Worm (Caenorhabditis elegans): Measurements from ENCODE around the gene T24C4.3.

The T24C4.3 gene

DNA sequence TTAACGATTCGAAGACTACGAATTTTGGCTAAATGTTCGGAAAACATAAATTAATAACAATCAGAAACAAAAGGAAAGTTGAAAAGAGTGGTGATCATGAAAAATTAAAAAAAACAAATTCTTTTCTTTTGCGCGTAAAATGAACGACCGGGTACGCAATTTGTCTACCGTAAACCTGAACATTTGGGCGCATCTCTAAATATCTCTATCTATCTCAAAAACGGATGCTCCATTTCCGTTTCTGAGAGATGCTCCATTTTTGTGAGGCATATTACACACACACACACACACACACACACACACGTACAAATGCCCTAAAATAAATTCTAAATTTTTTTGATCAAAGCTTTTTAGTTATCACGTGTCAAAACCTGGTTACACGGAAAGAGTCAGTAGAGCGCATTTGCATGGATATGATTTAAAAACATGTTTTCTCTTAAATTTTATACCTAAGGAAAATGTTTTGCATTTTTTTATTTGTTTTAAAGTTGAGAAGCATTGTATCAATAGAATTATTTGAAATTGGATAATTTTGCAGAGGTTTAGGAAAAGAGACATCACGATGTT is 16.8 kb upstream of the T24C4.3 start:
- no peak for TF ChIP-seq dao-5 (tag; optimal IDR thresholded peaks at IDR 0.05)
- TF ChIP-seq W03F9.2 (tag; optimal IDR thresholded peaks at IDR 0.05), result no peak
- TF ChIP-seq him-1 (tag; optimal IDR thresholded peaks at IDR 0.05), result no peak

DNA sequence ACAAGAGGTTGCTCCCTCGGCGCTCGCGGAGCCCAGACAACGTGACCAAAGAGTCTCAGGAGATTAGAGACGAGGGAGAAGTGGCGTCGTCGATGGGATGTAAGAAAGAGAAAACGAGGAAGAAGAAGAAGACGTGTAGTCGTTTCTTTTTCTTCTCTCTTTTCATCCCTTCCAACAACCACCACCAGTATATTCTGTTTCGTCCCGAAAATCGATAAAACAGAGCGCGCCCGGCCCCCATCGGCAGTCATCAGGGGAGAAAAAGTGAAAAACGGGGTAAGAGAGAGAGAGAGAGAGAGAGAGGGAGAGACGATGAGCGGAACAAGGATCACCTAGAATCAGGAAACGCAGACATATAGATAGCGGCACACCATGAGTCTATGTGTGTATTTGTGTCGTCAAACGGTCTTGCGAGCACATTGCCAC is 15.6 kb upstream of the T24C4.3 start:
- TF ChIP-seq dao-5 (tag; optimal IDR thresholded peaks at IDR 0.05), result no peak
- TF ChIP-seq him-1 (tag; optimal IDR thresholded peaks at IDR 0.05), result peak; percentile 66
- TF ChIP-seq W03F9.2 (tag; optimal IDR thresholded peaks at IDR 0.05), result peak; percentile 14

DNA sequence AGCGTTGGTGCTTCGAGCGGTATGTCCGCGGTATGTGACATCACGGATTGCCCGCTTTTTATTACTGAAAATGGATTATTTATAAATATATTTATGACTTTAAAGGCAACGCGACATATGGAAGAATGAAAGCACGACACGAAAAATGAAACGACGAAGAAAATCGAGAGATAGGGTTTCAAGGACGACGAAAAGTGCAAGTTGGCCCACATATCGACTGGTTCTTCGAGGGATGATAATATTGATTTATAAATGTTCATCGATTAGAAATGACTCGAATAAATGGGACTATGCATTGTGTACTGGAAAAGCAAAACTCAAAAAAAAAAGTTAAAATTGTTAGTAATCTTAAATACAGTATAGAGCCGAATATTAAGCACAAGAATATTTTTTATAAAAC is 14.5 kb upstream of the T24C4.3 start, which contains the start of gene zer-1:
TSS of gene zer-1 (minus strand) at position 68 of the 400 bp plus-strand sequence.
- TF ChIP-seq him-1 (tag; optimal IDR thresholded peaks at IDR 0.05), result no peak
- TF ChIP-seq W03F9.2 (tag; optimal IDR thresholded peaks at IDR 0.05), result no peak
- TF ChIP-seq dao-5 (tag; optimal IDR thresholded peaks at IDR 0.05), result no peak

DNA sequence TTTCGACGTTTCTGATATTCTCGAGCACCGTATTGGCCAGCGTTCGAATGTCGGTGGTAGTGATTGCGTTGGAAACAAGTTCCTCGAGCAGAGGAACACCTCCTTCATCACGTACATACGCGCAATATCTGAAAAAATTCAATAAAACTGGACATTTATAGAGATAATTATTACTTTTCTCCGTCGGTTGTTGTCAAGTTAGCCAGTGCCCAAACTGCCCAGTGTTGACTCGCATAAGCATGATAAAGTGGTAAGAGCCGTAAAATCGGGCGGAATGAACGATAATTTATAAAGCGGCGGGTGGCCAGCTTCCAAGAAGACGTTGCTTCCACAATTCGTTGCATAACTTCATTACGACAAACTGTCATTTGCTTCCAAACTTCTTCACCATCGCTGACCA is 11.3 kb upstream of the T24C4.3 start:
- TF ChIP-seq W03F9.2 (tag; optimal IDR thresholded peaks at IDR 0.05) (no peak), dao-5 (tag; optimal IDR thresholded peaks at IDR 0.05) (no peak), him-1 (tag; optimal IDR thresholded peaks at IDR 0.05) (no peak)

DNA sequence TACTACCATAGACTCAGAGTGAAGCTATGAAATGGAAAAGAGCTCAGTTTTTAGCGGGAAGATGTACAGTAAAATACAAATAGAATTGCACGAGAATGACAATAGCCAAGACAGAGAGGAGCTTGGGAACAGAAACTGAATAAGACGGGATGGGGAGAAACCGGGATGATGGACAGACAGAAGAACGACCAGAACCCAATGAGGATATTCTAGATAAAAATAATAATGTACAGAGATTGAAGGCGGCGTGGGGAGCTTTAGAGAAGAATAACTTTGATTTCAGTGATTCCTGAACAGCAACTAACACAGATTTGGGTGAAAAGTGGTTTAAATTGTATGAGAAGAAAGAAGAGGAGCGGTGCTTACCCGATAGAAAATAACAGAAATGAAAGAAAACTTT is 9.2 kb upstream of the T24C4.3 start:
- TF ChIP-seq him-1 (tag; optimal IDR thresholded peaks at IDR 0.05), result no peak
- TF ChIP-seq dao-5 (tag; optimal IDR thresholded peaks at IDR 0.05), result peak; percentile 44

DNA sequence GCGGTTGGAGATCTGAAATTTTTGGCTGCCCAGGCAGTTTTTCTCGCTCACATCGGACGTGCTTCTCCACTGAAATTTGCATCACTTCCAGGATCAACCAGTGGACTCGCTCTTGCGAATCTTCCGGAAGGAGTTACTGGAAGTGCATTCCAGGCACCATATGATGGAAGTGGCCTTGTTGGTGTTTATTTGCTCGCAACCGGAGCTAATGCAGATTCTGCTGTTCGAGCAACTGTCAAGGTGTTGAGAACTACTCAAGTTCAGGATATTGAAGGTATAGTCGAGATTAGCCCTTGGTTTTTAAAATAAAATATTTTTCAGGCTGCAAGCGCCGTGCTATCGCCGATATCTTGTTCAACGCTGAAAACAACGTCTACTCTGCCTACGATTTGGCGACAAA is 8.6 kb upstream of the T24C4.3 start:
- TF ChIP-seq dao-5 (tag; optimal IDR thresholded peaks at IDR 0.05) (no peak), him-1 (tag; optimal IDR thresholded peaks at IDR 0.05) (no peak), W03F9.2 (tag; optimal IDR thresholded peaks at IDR 0.05) (no peak)

DNA sequence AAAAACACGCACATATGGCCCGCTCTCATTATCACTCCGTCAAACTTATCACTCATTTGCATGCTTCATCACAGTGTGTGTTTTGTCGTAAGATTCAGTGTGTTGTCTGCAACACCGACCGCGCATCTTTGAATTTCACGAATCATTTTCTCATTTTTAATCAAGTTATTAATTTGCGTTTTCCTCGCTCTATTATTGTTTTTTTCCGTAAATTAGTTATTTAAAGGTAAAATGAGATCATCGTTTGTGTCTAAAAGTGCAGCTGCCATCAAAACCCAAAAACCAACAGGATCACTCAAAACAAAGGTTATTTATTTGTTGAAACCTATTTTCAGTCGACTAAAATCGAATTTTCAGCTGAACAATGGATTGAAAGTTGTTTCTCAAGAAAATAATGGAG is 7.4 kb upstream of the T24C4.3 start, which contains the start of the genes T24C4.5 and ucr-2.3:
TSS of gene T24C4.5 (minus strand) at position 101 of the 400 bp plus-strand sequence.
TSS of gene ucr-2.3 (plus strand) at position 227 of the 400 bp plus-strand sequence.
- TF ChIP-seq W03F9.2 (tag; optimal IDR thresholded peaks at IDR 0.05), result no peak

DNA sequence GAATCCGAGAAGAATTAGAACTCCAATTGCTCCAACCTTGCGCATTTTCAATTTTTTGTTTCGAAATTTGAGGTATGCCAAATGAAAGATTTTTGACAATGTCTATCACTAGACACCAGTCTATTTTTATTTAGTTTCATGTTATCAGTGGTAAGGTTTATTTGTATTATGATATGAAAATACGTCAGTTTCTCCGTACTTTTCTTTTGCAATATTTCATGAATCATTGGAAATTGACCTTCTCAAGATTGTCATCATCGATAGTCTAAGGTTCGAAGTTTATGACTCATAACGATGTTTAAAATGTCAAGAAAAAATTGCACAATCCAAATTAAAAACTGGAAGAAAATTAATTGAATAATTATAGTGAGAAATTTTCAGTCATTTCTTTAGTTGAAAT is 1.2 kb upstream of the T24C4.3 start, which contains the start of gene clc-19:
TSS of gene clc-19 (minus strand) at position 135 of the 400 bp plus-strand sequence.
- TF ChIP-seq dao-5 (tag; optimal IDR thresholded peaks at IDR 0.05) (no peak), him-1 (tag; optimal IDR thresholded peaks at IDR 0.05) (no peak), W03F9.2 (tag; optimal IDR thresholded peaks at IDR 0.05) (no peak)

DNA sequence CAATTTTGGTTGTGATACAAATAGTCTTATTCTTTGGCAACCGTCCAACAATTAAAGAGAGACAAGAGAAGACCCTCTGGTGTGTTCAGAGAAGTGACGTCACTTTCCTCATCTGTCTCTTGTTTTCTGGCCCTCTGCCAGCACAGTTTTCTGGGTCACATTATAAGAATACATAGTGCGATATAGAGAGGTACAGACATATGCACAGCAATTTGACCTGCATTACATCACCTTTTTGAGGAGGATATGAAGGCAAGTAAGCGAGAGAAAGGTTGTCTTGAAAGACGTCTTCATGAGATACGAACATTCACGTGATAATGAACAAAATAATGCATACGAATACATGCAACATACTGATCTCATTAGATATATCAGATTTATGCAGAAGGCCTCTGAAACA is 1.7 kb downstream of the T24C4.3 start:
- TF ChIP-seq dao-5 (tag; optimal IDR thresholded peaks at IDR 0.05), result no peak
- TF ChIP-seq him-1 (tag; optimal IDR thresholded peaks at IDR 0.05), result no peak
- TF ChIP-seq W03F9.2 (tag; optimal IDR thresholded peaks at IDR 0.05), result no peak

DNA sequence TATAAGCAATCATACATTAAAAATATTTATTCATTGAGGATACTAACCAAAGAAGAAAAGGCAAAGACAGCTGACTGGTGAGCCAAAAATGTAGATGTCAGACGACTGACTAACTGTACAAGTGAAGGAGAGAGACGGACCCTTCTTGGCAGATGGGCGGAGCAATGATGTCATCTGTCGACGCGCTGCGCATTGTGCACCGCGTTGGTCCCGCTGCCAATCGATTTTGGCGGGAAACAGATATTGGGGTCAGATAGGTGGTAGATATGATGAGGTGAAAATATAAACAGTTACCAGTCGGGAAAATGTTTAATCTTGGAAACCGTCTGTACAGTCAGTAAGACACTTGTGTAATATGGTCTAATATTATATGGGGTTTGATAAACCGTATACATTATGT is 2.4 kb downstream of the T24C4.3 start, which contains the start of gene T24C4.2:
TSS of gene T24C4.2 (minus strand) at position 101 of the 400 bp plus-strand sequence.
- TF ChIP-seq him-1 (tag; optimal IDR thresholded peaks at IDR 0.05) (no peak), W03F9.2 (tag; optimal IDR thresholded peaks at IDR 0.05) (no peak), dao-5 (tag; optimal IDR thresholded peaks at IDR 0.05) (no peak)

DNA sequence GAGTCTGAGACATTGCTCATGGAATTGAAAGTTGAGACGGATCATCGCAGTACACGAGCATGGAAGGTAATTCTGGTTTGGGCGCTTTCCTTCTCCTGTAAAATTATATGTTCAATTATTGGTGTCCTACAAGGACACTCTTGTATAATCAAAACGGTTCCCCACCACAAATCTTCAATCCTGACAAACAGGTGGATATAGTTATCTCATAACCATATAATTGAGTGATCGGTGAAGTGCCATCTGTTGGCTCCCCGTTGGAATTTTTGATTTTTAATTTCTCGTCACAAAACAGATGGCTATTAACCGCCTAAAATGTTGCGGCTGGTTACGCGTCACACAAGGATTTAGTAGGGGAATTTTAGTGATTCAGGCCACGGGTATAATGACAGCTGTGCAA is 3.4 kb downstream of the T24C4.3 start:
- TF ChIP-seq dao-5 (tag; optimal IDR thresholded peaks at IDR 0.05) (no peak), him-1 (tag; optimal IDR thresholded peaks at IDR 0.05) (no peak), W03F9.2 (tag; optimal IDR thresholded peaks at IDR 0.05) (no peak)

DNA sequence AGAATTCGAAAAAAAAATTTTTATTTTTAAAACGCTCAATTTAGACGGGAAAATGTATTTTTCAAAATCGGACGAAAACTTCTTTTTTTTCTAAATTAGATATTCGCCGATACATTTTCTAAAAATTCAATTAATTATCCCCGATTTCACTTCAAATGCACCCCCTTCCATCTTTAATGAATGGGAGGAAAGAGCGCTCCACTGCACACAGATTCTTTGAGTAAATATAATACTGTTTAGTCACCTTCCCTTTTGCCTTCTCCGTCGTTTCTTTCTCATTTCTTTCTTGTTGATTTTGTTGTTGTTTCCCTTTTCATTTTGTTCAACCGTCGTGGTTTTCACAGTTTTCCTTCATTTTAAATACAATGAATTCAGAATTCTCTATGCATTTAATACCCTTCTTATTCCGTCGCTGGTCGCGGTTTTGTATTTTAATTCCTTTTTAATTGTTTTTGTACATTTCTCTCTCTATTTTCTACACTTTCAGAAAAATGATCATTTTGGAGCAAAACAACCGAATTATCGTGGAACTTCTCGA is 10.4 kb downstream of the T24C4.3 start, which contains the start of gene arx-4:
TSS of gene arx-4 (plus strand) at position 488 of the 538 bp plus-strand sequence.
- TF ChIP-seq him-1 (tag; optimal IDR thresholded peaks at IDR 0.05) (no peak), W03F9.2 (tag; optimal IDR thresholded peaks at IDR 0.05) (no peak), dao-5 (tag; optimal IDR thresholded peaks at IDR 0.05) (no peak)

DNA sequence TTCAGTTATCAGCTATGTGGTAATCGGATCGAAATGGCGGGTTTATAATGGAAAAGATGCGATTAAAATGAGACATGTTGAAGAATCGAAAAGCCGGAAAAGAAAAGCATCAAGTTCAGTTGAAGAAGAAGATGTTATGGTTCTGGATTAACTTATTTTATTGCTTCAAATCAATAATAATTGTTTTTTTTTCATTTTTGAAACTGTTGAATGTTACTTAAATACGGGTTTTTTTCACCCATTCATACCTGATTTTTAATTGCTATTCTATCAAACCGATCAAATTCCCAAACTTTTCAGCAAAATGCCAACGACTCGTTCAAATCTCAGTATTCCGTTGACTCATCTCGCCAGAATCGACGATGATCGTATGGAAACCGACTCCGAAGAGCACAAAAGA is 12.4 kb downstream of the T24C4.3 start, which contains the start of gene exos-4.2:
TSS of gene exos-4.2 (plus strand) at position 301 of the 400 bp plus-strand sequence.
- no peak for TF ChIP-seq him-1 (tag; optimal IDR thresholded peaks at IDR 0.05)
- TF ChIP-seq W03F9.2 (tag; optimal IDR thresholded peaks at IDR 0.05), result no peak
- TF ChIP-seq dao-5 (tag; optimal IDR thresholded peaks at IDR 0.05), result no peak

DNA sequence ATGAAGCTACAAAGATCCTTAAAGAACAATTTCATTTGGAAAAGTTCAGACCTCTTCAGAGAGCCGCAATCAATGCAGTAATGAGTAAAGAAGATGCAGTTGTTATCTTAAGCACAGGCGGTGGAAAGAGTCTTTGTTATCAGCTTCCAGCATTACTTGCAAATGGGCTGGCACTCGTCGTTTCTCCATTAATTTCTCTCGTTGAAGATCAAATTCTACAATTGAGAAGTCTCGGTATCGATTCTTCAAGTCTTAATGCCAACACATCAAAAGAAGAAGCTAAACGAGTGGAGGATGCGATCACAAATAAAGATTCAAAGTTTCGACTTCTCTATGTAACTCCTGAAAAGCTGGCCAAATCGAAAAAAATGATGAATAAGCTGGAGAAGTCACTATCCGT is 15.4 kb downstream of the T24C4.3 start:
- TF ChIP-seq him-1 (tag; optimal IDR thresholded peaks at IDR 0.05) (no peak), W03F9.2 (tag; optimal IDR thresholded peaks at IDR 0.05) (no peak), dao-5 (tag; optimal IDR thresholded peaks at IDR 0.05) (no peak)

DNA sequence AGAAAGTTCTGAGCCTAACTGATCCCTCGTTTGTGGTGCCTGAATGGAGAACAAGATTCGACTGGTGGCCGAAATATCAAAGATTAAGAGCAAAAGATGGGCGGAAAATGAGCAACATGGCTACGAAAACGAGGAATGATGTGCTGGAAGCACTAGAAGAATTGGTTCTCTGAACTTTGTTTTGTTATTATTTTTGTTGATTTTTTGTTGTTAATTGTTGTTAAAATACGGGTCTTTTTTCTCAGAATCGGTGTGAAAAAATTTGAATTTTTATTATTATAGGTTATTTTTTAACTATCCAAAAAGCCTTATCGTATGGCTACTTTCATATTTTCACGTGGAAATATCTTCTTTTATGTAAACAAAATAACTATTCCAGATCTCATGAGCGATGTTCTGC is 16.0 kb downstream of the T24C4.3 start, which contains the start of gene K02F3.12:
TSS of gene K02F3.12 (plus strand) at position 301 of the 400 bp plus-strand sequence.
- TF ChIP-seq W03F9.2 (tag; optimal IDR thresholded peaks at IDR 0.05), result no peak
- TF ChIP-seq him-1 (tag; optimal IDR thresholded peaks at IDR 0.05), result no peak
- TF ChIP-seq dao-5 (tag; optimal IDR thresholded peaks at IDR 0.05), result no peak

Measured in whole organism, L4/young adult.